Worm (Caenorhabditis elegans) whole organism, young adult: ENCODE measurements around the gene T13C2.7.

ENCODE experiments used
- B0019.2 ChIP-seq: fragments of 200-800 bp; sonication (Bioruptor generic); conservative IDR thresholded peaks from 2 replicates; pipeline ENCODE4 v1.3.6; 2022; ENCODE audit warnings: missing genetic modification reagents, missing genetic modification characterization, missing compliant biosample characterization
- B0035.1 ChIP-seq: sonication (generic microtip); optimal IDR thresholded peaks from 2 replicates; lab custom pipeline; 2016; ENCODE audit warnings: missing genetic modification characterization, mild to moderate bottlenecking, missing compliant biosample characterization, missing genotype, missing genetic modification reagents
- B0261.1 ChIP-seq: sonication (generic microtip); optimal IDR thresholded peaks from 2 replicates; lab custom pipeline; 2016; ENCODE audit warnings: mild to moderate bottlenecking, missing genetic modification characterization, moderate library complexity, missing compliant biosample characterization
- C17E4.6 ChIP-seq: fragments of 200-800 bp; sonication (Bioruptor generic); IDR thresholded peaks from 2 replicates; pipeline ENCODE4 v1.3.6; 2022; ENCODE audit warnings: missing genetic modification reagents, missing genetic modification characterization, missing compliant biosample characterization
- F22D6.2 ChIP-seq: sonication (generic microtip); optimal IDR thresholded peaks from 2 replicates; lab custom pipeline; 2016; ENCODE audit warnings: mild to moderate bottlenecking, missing genetic modification characterization, missing compliant biosample characterization
- F57C9.4 ChIP-seq: sonication (generic microtip); optimal IDR thresholded peaks from 2 replicates; lab custom pipeline; 2017; ENCODE audit warnings: mild to moderate bottlenecking, missing genetic modification characterization, missing compliant biosample characterization
- K11D2.4 ChIP-seq: fragments of 200-800 bp; sonication (Bioruptor generic); IDR thresholded peaks from 2 replicates; pipeline ENCODE4 v1.3.6; 2022; ENCODE audit warnings: missing genetic modification reagents, missing genetic modification characterization, missing compliant biosample characterization
- Y67H2A.10 ChIP-seq: fragments of 200-800 bp; sonication (Bioruptor generic); conservative IDR thresholded peaks from 2 replicates; pipeline ENCODE4 v1.3.6; 2022; ENCODE audit warnings: missing genetic modification reagents, missing genetic modification characterization, missing compliant biosample characterization
- attf-3 ChIP-seq: fragments of 200-800 bp; sonication (Bioruptor generic); conservative IDR thresholded peaks from 2 replicates; pipeline ENCODE4 v1.3.6; 2022; ENCODE audit warnings: missing genetic modification reagents, missing genetic modification characterization, missing compliant biosample characterization
- attf-5 ChIP-seq: fragments of 200-800 bp; sonication (Bioruptor generic); optimal IDR thresholded peaks from 2 replicates; lab custom pipeline; 2018; ENCODE audit warnings: mild to moderate bottlenecking, missing genetic modification characterization, missing compliant biosample characterization
- bed-2 ChIP-seq: fragments of 200-800 bp; sonication (Bioruptor generic); IDR thresholded peaks from 2 replicates; pipeline ENCODE4 v1.3.6; 2022; ENCODE audit warnings: missing genetic modification reagents, missing genetic modification characterization, missing compliant biosample characterization
- ccch-3 ChIP-seq: fragments of 200-800 bp; sonication (Bioruptor generic); optimal IDR thresholded peaks from 2 replicates; lab custom pipeline; 2018; ENCODE audit warnings: mild to moderate bottlenecking, missing genetic modification characterization, missing compliant biosample characterization
- ceh-27 ChIP-seq: fragments of 200-800 bp; sonication (Bioruptor generic); optimal IDR thresholded peaks from 2 replicates; lab custom pipeline; 2018; ENCODE audit warnings: mild to moderate bottlenecking, missing genetic modification characterization, moderate library complexity, missing compliant biosample characterization
- ceh-58 ChIP-seq: fragments of 200-800 bp; sonication (Bioruptor generic); IDR thresholded peaks from 2 replicates; pipeline ENCODE4 v1.3.6; 2022; ENCODE audit warnings: missing genetic modification characterization, missing compliant biosample characterization
- chd-7 ChIP-seq: sonication (generic microtip); optimal IDR thresholded peaks from 2 replicates; lab custom pipeline; 2016; ENCODE audit warnings: mild to moderate bottlenecking, missing genetic modification characterization, moderate library complexity, missing compliant biosample characterization
- egrh-3 ChIP-seq: fragments of 200-800 bp; sonication (Bioruptor generic); IDR thresholded peaks from 2 replicates; pipeline ENCODE4 v1.3.6; 2022; ENCODE audit warnings: missing genetic modification reagents, missing genetic modification characterization, missing compliant biosample characterization
- hlh-26 ChIP-seq: fragments of 200-800 bp; sonication (Bioruptor generic); conservative IDR thresholded peaks from 2 replicates; pipeline ENCODE4 v1.3.6; 2022; ENCODE audit warnings: missing genetic modification reagents, missing genetic modification characterization, missing compliant biosample characterization
- hmg-1.2 ChIP-seq: fragments of 200-800 bp; sonication (Bioruptor generic); IDR thresholded peaks from 2 replicates; pipeline ENCODE4 v1.3.6; 2022; ENCODE audit warnings: missing genetic modification reagents, missing genetic modification characterization, missing compliant biosample characterization
- lin-26 ChIP-seq: fragments of 200-800 bp; sonication (Bioruptor generic); IDR thresholded peaks from 2 replicates; pipeline ENCODE4 v1.3.6; 2022; ENCODE audit warnings: missing genetic modification reagents, missing genetic modification characterization, missing compliant biosample characterization
- lin-40 ChIP-seq: sonication (generic microtip); optimal IDR thresholded peaks from 2 replicates; lab custom pipeline; 2016; ENCODE audit warnings: missing genetic modification characterization, mild to moderate bottlenecking, missing compliant biosample characterization, missing genotype, missing genetic modification reagents
- lin-54 ChIP-seq: fragments of 200-800 bp; sonication (Bioruptor generic); optimal IDR thresholded peaks from 2 replicates; lab custom pipeline; 2018; ENCODE audit warnings: mild to moderate bottlenecking, missing genetic modification characterization, missing compliant biosample characterization
- lir-1 ChIP-seq: fragments of 200-800 bp; sonication (Bioruptor generic); conservative IDR thresholded peaks from 2 replicates; pipeline ENCODE4 v1.3.6; 2022; ENCODE audit warnings: missing genetic modification reagents, missing genetic modification characterization, missing compliant biosample characterization
- lsl-1 ChIP-seq: fragments of 200-800 bp; sonication (Bioruptor generic); optimal IDR thresholded peaks from 2 replicates; lab custom pipeline; 2018; ENCODE audit warnings: mild to moderate bottlenecking, missing genetic modification characterization, moderate library complexity, missing compliant biosample characterization
- madf-3 ChIP-seq: fragments of 200-800 bp; sonication (Bioruptor generic); IDR thresholded peaks from 2 replicates; pipeline ENCODE4 v1.3.6; 2022; ENCODE audit warnings: missing genetic modification reagents, missing genetic modification characterization, missing compliant biosample characterization
- mcd-1 ChIP-seq: fragments of 200-800 bp; sonication (Bioruptor generic); IDR thresholded peaks from 2 replicates; pipeline ENCODE4 v1.3.6; 2022; ENCODE audit warnings: missing genetic modification reagents, missing genetic modification characterization, missing compliant biosample characterization
- nhr-179 ChIP-seq: sonication (generic microtip); optimal IDR thresholded peaks from 2 replicates; lab custom pipeline; 2016; ENCODE audit warnings: mild to moderate bottlenecking, missing genetic modification characterization, missing compliant biosample characterization
- nhr-80 ChIP-seq: sonication (generic microtip); optimal IDR thresholded peaks from 2 replicates; lab custom pipeline; 2016; ENCODE audit warnings: missing genetic modification characterization, missing compliant biosample characterization
- rpc-1 ChIP-seq, 2 experiments: fragments of 150-350 bp in 1 of 2; sonication (generic microtip) in 1 of 2; optimal IDR thresholded peaks; 2 replicates each; lab custom pipeline; 2014 to 2018; ENCODE audit warnings: missing biosample characterization in 1 of 2, missing genetic modification characterization in 1 of 2, missing genetic modification reagents in 1 of 2, missing genotype in 1 of 2
- snpc-4 ChIP-seq, 5 experiments: fragments of 150-350 bp in 1 of 5; sonication (generic microtip) in 4 of 5; optimal IDR thresholded peaks; 2 replicates each; lab custom pipeline; 2014 to 2018; ENCODE audit warnings: missing genetic modification characterization in 5 of 5, missing biosample characterization in 3 of 5, antibody characterized with exemption in 2 of 5, mild to moderate bottlenecking in 2 of 5, missing compliant biosample characterization in 2 of 5, missing genotype in 2 of 5, moderate library complexity in 2 of 5, missing genetic modification reagents in 1 of 5
- tbp1 ChIP-seq: fragments of 200-800 bp; sonication (Bioruptor generic); optimal IDR thresholded peaks from 2 replicates; lab custom pipeline; 2018; ENCODE audit warnings: mild to moderate bottlenecking, missing genetic modification characterization, missing compliant biosample characterization
- unc-130 ChIP-seq: sonication (generic microtip); optimal IDR thresholded peaks from 2 replicates; lab custom pipeline; 2016; ENCODE audit warnings: missing genetic modification reagents, missing genetic modification characterization, missing compliant biosample characterization
- xnd-1 ChIP-seq: sonication (generic microtip); optimal IDR thresholded peaks from 2 replicates; lab custom pipeline; 2016; ENCODE audit warnings: missing genotype, missing genetic modification reagents, missing genetic modification characterization, missing compliant biosample characterization
- ztf-18 ChIP-seq: sonication (generic microtip); optimal IDR thresholded peaks from 2 replicates; lab custom pipeline; 2016; ENCODE audit warnings: missing genotype, mild to moderate bottlenecking, missing genetic modification characterization, missing compliant biosample characterization
- ztf-25 ChIP-seq: fragments of 200-800 bp; sonication (Bioruptor generic); IDR thresholded peaks from 2 replicates; pipeline ENCODE4 v1.3.6; 2022; ENCODE audit warnings: missing genetic modification reagents, missing genetic modification characterization, missing compliant biosample characterization
- ztf-6 ChIP-seq: fragments of 200-800 bp; sonication (Bioruptor generic); IDR thresholded peaks from 2 replicates; pipeline ENCODE4 v1.3.6; 2022; ENCODE audit warnings: missing genetic modification reagents, missing genetic modification characterization, missing compliant biosample characterization

Gene T13C2.7

DNA sequence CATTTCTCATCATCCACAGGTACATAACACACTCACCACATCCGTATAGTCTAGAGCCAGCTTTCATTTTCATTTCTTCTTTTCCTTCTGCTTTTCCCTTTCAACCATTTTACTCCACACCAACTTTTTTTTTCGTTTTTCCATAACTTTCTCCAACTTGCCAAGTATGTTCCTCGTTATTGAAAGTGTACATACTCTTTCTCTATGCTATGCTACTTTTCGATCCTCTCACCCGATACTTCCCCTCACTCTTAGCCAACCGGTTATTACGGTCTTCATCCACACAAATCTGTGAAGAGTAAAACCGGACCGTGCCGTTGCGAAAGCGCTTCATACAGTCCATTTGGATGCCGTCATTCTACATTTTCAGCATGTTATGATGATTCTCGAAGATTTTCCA is 12.7 kb downstream of the T13C2.7 start, which contains the start of gene T13C2.2:
T13C2.2 (plus strand) TSS at position 301 of the 400 bp plus-strand sequence.
- TF ChIP-seq ceh-27 (no peak), chd-7 (no peak), ztf-6 (GFP tag; lab: Robert Waterston, UW) (no peak)
- TF ChIP-seq, all 124 proteins: peak for 0

DNA sequence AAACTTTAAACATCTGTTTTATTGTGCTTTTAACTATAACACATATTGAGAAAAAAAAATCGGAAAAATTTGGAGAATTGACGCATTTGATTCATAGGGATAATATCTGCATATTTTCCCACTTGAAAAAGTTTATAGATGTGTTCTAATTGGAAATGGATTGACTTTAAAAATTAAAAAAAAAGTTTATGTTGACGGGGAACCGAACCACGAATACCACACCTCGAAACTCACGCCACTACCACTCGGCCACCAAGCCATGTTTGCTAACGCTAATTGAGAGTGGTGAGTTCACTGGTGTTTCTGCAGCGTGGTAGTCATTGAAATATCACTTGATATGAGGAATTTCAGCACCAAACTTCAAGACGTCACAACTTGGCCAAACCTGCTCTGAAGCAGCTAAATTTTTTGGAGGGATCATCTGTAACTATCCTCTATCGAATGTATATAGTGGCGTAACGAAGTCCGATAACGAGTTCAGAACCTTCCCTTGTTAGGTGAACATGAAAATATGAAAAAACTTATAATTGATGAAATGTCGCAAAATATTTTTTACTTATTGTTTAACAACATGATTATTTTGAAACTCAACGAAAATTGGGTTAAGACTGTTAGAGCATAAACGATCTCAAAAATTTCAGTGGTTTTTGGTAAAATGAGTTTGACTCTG is 18.7 kb downstream of the T13C2.7 start:
- TF ChIP-seq B0261.1 (tag; lab: Kevin White, UChicago) = peak; percentile 60
- peak; percentile 81 for TF ChIP-seq tbp1 (GFP tag; lab: Kevin White, UChicago)
- TF ChIP-seq hmg-1.2 (GFP tag; lab: Robert Waterston, UW) = peak; percentile 25; the same call in 1 of the 2 replicates
- TF ChIP-seq rpc-1 (optimal IDR thresholded peaks at IDR 0.05; lab: Kevin White, UChicago) = peak; percentile 22
- TF ChIP-seq rpc-1 (tag; optimal IDR thresholded peaks at IDR 0.05; lab: Kevin White, UChicago) = peak; percentile 55
- peak; percentile 73; the same call in 1 of the 2 replicates for TF ChIP-seq lin-26 (GFP tag; lab: Robert Waterston, UW)

DNA sequence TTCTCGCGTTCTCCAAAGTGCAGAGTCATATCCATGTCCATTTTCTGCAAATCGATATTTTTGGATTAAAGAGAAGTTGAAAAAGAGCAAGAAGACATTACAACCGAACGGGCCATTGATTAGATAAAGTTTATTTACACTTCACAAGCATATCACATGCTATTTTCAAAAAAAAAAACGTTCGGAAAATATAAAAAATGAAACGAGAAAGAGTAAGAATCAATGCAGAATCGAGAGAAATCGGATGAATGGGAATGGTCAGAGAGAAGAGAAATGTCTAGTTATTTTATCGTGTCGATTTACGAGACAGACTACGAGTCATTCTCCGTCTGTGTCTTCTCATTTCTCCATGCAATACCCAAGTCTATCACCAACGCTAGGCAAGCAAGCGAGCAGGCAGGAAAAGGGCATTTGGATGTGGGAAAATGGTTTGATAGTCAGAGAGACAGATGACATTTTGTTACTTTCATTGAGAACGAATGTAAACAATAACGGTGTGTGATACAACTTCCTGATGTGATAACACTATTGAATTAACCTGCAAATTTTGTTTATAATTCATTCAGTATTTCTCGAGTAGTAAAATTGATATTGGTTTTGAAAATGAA is 21.0 kb downstream of the T13C2.7 start, which contains the start of gene F31E8.4:
F31E8.4 (minus strand) TSS at position 51 of the 608 bp plus-strand sequence.
- TF ChIP-seq C17E4.6 (GFP tag; lab: Robert Waterston, UW) (no peak), nhr-80 (tag; lab: Kevin White, UChicago) (peak; percentile 83), lsl-1 (GFP tag; lab: Kevin White, UChicago) (no peak), lin-26 (GFP tag; lab: Robert Waterston, UW) (no peak), hmg-1.2 (GFP tag; lab: Robert Waterston, UW) (peak; percentile 46; the same call in 1 of the 2 replicates), F22D6.2 (no peak), unc-130 (no peak), B0019.2 (GFP tag; lab: Robert Waterston, UW) (no peak), hlh-26 (no peak), egrh-3 (GFP tag; lab: Robert Waterston, UW) (no peak), snpc-4 (GFP tag; optimal IDR thresholded peaks at IDR 0.05; lab: Kevin White, UChicago) (no peak), snpc-4 (tag; optimal IDR thresholded peaks at IDR 0.05; lab: Kevin White, UChicago) (no peak), nhr-179 (tag; lab: Kevin White, UChicago) (no peak), B0035.1 (no peak), attf-5 (GFP tag; lab: Kevin White, UChicago) (no peak)

DNA sequence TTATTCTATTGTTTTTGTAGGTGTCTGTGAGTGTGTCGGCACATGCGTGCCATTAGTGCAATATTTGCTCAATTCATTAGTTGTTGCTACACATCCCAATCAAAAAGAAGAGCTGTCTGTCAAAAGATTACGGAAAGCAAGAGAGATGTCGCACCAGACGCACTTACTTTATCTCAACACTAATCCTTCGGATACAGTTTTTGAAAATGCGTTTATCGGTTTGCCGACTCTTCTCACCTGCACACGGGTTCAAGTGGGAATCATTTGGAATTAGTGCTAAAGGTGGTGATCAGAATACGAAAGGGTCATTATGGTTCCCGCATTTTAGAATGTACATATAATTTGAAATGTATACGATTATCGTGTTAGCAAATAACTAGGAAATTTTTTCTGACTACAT is 22.1 kb downstream of the T13C2.7 start:
- TF ChIP-seq ztf-18 (tag; lab: Kevin White, UChicago) (no peak), lin-54 (no peak), ztf-25 (GFP tag; lab: Robert Waterston, UW) (no peak), chd-7 (no peak), Y67H2A.10 (no peak), madf-3 (GFP tag; lab: Robert Waterston, UW) (no peak), ceh-58 (GFP tag; lab: Robert Waterston, UW) (no peak)

DNA sequence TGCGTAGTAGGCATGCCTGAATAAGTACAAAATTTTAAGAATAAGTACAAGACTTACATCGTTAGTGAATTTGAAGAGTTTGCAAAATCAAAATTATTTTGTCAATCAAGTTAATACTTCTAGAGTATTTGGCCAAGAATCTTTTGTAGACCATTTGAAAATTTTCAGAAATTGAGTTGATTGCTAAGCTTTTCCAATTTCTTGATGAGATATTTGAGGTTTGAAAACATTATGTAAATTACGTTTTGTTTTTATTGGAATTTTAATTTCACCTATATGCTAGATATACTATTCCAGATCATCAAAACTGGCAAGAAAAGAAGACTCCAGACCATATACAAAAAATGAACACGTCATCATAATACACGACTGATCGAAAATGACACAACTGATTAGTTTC is 23.8 kb downstream of the T13C2.7 start, which contains the start of gene tab-1:
tab-1 (plus strand) TSS at position 301 of the 400 bp plus-strand sequence.
- no peak for TF ChIP-seq bed-2
- no peak for TF ChIP-seq attf-3 (GFP tag; lab: Robert Waterston, UW)
- no peak for TF ChIP-seq K11D2.4 (GFP tag; lab: Robert Waterston, UW)
- no peak for TF ChIP-seq B0019.2 (GFP tag; lab: Robert Waterston, UW)
- TF ChIP-seq lin-40 (tag; lab: Kevin White, UChicago) = no peak
- TF ChIP-seq xnd-1 (tag; lab: Kevin White, UChicago) = no peak
- no peak for TF ChIP-seq lir-1
- no peak for TF ChIP-seq madf-3 (GFP tag; lab: Robert Waterston, UW)
- no peak for TF ChIP-seq tbp1 (GFP tag; lab: Kevin White, UChicago)
- TF ChIP-seq F57C9.4 = no peak
- TF ChIP-seq mcd-1 (GFP tag; lab: Robert Waterston, UW) = no peak
- no peak for TF ChIP-seq ccch-3 (GFP tag; lab: Kevin White, UChicago)
- no peak for TF ChIP-seq ztf-25 (GFP tag; lab: Robert Waterston, UW)
- no peak for TF ChIP-seq lin-54
